Worm (Caenorhabditis elegans) whole organism, early embryonic: ENCODE measurements around the gene C14F11.7.

Experiments used
- B0310.2 ChIP-seq: sonication (generic microtip); optimal IDR thresholded peaks from 2 replicates; lab custom pipeline; 2016; ENCODE audit warnings: mild to moderate bottlenecking, missing genetic modification characterization, missing compliant biosample characterization
- F13C5.2 ChIP-seq: sonication (generic microtip); optimal IDR thresholded peaks from 2 replicates; lab custom pipeline; 2017; ENCODE audit warnings: mild to moderate bottlenecking, missing genetic modification characterization, inconsistent platforms, missing compliant biosample characterization
- aly-1 ChIP-seq: sonication (generic microtip); optimal IDR thresholded peaks from 2 replicates; lab custom pipeline; 2016; ENCODE audit warnings: missing genetic modification characterization, missing compliant biosample characterization
- ama-1 ChIP-seq: fragments of 150-350 bp; optimal IDR thresholded peaks from 2 replicates; lab custom pipeline; 2014
- ceh-13 ChIP-seq: fragments of 200-800 bp; sonication (Bioruptor generic); optimal IDR thresholded peaks from 2 replicates; lab custom pipeline; 2018; ENCODE audit warnings: mild to moderate bottlenecking, missing genetic modification characterization, missing compliant biosample characterization
- ceh-36 ChIP-seq: sonication (generic microtip); optimal IDR thresholded peaks from 2 replicates; lab custom pipeline; 2016; ENCODE audit warnings: missing genetic modification characterization, inconsistent platforms, missing compliant biosample characterization
- ets-7 ChIP-seq: sonication (generic microtip); optimal IDR thresholded peaks from 2 replicates; lab custom pipeline; 2016; ENCODE audit warnings: missing genotype, missing genetic modification characterization, missing compliant biosample characterization
- flt-1 ChIP-seq: fragments of 200-800 bp; sonication (Bioruptor generic); IDR thresholded peaks from 2 replicates; pipeline ENCODE4 v1.3.6; 2022; ENCODE audit warnings: missing genetic modification characterization, missing compliant biosample characterization
- hmbx-1 ChIP-seq: sonication (generic microtip); optimal IDR thresholded peaks from 2 replicates; lab custom pipeline; 2016; ENCODE audit warnings: mild to moderate bottlenecking, missing genetic modification characterization, missing compliant biosample characterization
- hmg-4 ChIP-seq: fragments of 200-800 bp; sonication (Bioruptor generic); optimal IDR thresholded peaks from 2 replicates; lab custom pipeline; 2018; ENCODE audit warnings: mild to moderate bottlenecking, missing genetic modification characterization, missing compliant biosample characterization
- hnd-1 ChIP-seq: sonication (generic microtip); optimal IDR thresholded peaks from 2 replicates; lab custom pipeline; 2016; ENCODE audit warnings: missing genetic modification characterization, missing compliant biosample characterization
- pes-1 ChIP-seq: fragments of 200-800 bp; sonication (Bioruptor generic); IDR thresholded peaks from 2 replicates; pipeline ENCODE4 v1.3.6; 2022; ENCODE audit warnings: missing genetic modification reagents, missing genetic modification characterization, missing compliant biosample characterization
- scrt-1 ChIP-seq: fragments of 200-800 bp; sonication (Bioruptor generic); IDR thresholded peaks from 2 replicates; pipeline ENCODE4 v1.3.6; 2022; ENCODE audit warnings: missing genetic modification characterization, missing compliant biosample characterization
- sea-1 ChIP-seq: fragments of 200-800 bp; sonication (Bioruptor generic); conservative IDR thresholded peaks from 2 replicates; pipeline ENCODE4 v1.3.6; 2022; ENCODE audit warnings: missing genetic modification characterization, missing compliant biosample characterization
- tbx-11 ChIP-seq: fragments of 200-800 bp; sonication (Bioruptor generic); IDR thresholded peaks from 2 replicates; pipeline ENCODE4 v1.3.6; 2022; ENCODE audit warnings: missing genetic modification characterization, missing compliant biosample characterization
- tbx-37 ChIP-seq: fragments of 200-800 bp; sonication (Bioruptor generic); conservative IDR thresholded peaks from 2 replicates; pipeline ENCODE4 v1.3.6; 2022; ENCODE audit warnings: missing genetic modification reagents, missing genetic modification characterization, missing compliant biosample characterization
- tra-4 ChIP-seq: sonication (generic microtip); optimal IDR thresholded peaks from 2 replicates; lab custom pipeline; 2017; ENCODE audit warnings: missing genetic modification characterization, missing compliant biosample characterization

C14F11.7 gene

DNA sequence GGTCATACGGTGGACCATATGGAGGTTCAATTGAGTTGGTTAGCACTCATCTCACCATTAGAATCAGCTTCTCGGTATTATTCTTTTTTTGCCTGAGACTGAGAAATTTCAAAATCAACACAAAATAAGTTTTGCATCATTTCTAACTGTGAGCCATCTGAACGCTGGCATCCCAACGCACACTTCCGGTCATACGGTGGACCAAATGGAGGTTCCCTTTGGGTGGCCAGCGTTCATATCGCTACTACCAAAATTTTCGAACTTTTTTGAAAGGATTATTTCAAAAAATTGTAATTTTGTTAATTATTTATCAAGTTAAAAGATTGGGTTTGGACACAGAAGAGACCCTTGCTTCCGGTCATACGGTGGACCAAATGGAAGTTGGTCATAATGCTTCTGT lies 44.4 kb upstream of the C14F11.7 start:
- TF ChIP-seq tra-4 (tag; lab: Kevin White, UChicago) (no peak), B0310.2 (tag; lab: Kevin White, UChicago) (no peak), tbx-11 (no peak), ets-7 (tag; lab: Kevin White, UChicago) (peak; percentile 14)

DNA sequence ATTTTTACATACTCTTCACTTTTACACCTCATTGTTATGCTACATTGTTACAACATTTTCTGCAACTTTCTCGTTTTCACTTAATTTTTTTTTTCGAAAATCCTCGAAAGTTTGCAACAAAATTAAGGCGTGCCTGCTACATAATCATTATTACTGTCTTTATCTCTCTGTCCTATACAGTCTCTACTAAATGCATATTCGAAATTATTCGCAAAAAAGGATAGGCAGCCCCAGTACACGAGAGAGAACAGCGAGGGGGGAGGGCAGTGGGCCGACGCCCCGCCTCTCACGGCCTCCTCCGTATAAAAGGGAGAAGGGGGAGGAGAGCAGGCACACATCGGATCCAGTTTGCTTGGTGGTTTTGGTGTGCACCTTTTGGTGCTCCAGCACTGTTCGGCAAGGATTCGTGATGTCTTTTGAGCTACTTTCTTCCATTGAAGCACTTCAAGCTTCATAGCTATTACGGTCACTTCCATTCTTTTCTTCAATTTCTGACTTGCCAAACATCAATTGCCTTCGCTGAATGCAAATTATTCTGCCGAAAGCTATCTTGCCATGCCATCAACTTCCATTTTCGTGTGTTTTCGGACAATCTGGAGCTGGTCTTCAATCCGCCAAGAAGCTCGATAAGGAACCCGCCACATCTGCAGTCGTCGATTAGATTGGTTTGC lies 43.7 kb upstream of the C14F11.7 start:
- TF ChIP-seq hmg-4 (GFP tag; lab: Kevin White, UChicago) (peak; percentile 48), tra-4 (tag; lab: Kevin White, UChicago) (no peak), B0310.2 (tag; lab: Kevin White, UChicago) (no peak), aly-1 (peak; percentile 61), scrt-1 (GFP tag; lab: Robert Waterston, UW) (0 out of 2 replicates have a peak, but pooled peaks have one; percentile 54), ama-1 (lab: Kevin White, UChicago) (peak; percentile 91), F13C5.2 (tag; lab: Kevin White, UChicago) (peak; percentile 1), sea-1 (GFP tag; lab: Robert Waterston, UW) (peak; percentile 57; the same call in 1 of the 2 replicates)

DNA sequence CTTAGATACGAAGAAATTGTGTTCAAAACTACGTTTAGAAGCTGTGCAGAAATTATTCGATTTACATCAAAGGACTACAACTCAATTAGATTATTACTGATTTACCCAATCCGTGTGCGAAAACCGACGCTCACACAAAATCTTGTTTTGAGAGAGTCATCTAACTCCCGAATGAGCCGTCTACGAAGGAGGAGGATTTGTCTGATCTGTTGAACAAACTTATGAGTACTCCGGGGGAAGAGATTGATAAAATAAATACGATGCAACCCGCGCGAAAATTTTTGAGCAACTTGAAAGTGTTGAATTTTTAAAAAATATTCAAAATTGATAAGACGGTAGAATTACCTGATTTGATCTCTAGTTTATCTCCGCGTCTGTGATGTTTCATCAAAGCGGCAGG lies 43.0 kb upstream of the C14F11.7 start:
- no peak for TF ChIP-seq ceh-36 (tag; lab: Kevin White, UChicago)
- no peak for TF ChIP-seq scrt-1 (GFP tag; lab: Robert Waterston, UW)
- no peak for TF ChIP-seq B0310.2 (tag; lab: Kevin White, UChicago)
- TF ChIP-seq ets-7 (tag; lab: Kevin White, UChicago) = no peak
- TF ChIP-seq flt-1 (GFP tag; lab: Robert Waterston, UW) = no peak
- no peak for TF ChIP-seq F13C5.2 (tag; lab: Kevin White, UChicago)
- TF ChIP-seq tbx-11 = no peak

DNA sequence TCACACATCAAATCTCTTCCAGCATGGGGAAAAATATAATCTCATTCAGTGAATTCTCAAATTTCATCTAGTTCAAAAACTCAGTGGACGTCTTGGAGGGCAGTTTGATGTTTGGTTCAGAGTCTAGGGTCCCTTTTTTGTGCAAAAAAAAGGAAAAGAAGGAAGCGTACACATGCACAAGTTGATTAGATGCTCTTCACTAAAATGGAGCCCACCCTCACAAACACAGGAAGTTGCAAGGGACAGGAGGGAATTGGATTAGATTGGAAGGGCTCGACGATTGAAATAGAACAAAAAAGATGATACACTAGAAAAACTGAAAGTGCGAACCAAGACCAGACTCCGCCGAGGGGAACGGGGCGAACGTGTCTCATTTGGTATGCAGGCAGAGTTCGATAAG lies 42.5 kb upstream of the C14F11.7 start:
- TF ChIP-seq hnd-1 (tag; lab: Kevin White, UChicago) = no peak
- no peak for TF ChIP-seq tra-4 (tag; lab: Kevin White, UChicago)
- no peak for TF ChIP-seq ets-7 (tag; lab: Kevin White, UChicago)
- TF ChIP-seq pes-1 = no peak

DNA sequence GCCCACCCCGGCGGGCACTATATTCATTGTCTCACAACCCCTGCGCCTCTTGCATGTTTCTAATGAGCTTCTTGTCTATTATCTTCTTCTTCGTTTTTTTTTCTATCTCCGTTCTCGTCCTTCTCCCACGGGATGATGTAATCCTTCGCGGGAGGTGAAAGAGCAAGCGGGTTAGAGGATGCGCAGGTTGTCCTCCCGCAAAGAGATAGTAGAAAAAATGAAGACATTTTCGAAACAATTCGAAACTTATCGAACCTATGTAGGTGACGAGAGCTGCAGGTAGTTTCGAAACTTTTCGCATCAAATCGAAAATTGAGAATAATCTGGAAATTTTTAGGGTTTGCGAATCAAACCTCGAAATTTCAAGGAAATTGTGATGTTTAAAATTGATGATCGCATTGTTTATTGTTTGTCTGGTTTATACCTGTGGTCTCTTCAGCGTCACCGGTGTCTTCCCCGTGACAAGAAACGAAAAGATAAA lies 41.9 kb upstream of the C14F11.7 start:
- TF ChIP-seq F13C5.2 (tag; lab: Kevin White, UChicago) (no peak), pes-1 (no peak), scrt-1 (GFP tag; lab: Robert Waterston, UW) (no peak), sea-1 (GFP tag; lab: Robert Waterston, UW) (no peak), ceh-13 (GFP tag; lab: Kevin White, UChicago) (no peak), tbx-11 (no peak), flt-1 (GFP tag; lab: Robert Waterston, UW) (no peak), ceh-36 (tag; lab: Kevin White, UChicago) (no peak), B0310.2 (tag; lab: Kevin White, UChicago) (no peak), aly-1 (no peak), hmbx-1 (tag; lab: Kevin White, UChicago) (no peak)

DNA sequence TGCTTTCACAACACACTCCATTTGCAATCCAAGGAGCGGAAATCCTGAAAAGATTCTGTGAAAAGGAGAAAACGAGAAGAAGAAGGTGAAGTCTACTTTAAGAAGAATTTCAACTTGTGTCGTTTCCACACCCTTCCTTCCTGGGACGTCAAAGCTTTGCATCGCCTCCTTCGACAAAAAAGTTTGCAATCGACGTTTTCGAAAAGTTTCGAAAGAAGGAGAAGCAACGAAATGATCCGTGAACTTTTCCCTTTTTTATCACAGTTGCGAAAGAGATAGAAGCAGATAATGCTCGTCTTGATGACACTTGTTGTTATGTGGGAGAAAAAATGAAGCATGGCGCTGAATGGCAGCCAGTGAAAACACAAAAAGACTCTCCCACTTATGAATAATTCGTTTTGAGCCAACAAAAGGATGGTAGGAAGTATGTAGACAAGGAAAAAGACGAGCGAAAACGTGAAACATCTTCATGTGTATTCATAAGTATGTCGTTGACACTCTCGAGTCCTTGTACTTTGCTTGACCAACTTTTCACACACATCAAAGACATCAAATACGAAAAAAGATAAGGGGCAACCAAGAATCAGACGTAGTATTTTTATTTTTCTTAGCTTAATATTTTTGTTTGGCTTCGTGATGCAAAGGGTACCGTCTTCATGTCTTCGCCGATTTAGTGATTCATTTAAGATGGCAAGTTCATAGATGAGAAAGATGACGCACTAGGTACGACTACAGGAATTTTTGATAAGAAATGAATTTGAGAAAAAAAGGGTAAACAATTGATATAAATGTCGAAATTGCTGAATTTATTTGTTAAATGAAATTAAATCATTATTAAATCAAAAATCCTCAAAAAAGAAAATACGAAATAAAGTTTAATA lies 40.7 kb upstream of the C14F11.7 start:
- TF ChIP-seq flt-1 (GFP tag; lab: Robert Waterston, UW) = no peak
- TF ChIP-seq ceh-36 (tag; lab: Kevin White, UChicago) = no peak
- TF ChIP-seq pes-1 = no peak
- TF ChIP-seq tbx-37 = no peak
- no peak for TF ChIP-seq scrt-1 (GFP tag; lab: Robert Waterston, UW)
- TF ChIP-seq F13C5.2 (tag; lab: Kevin White, UChicago) = no peak
- no peak for TF ChIP-seq tra-4 (tag; lab: Kevin White, UChicago)
- no peak for TF ChIP-seq ama-1 (lab: Kevin White, UChicago)
- no peak for TF ChIP-seq hnd-1 (tag; lab: Kevin White, UChicago)

DNA sequence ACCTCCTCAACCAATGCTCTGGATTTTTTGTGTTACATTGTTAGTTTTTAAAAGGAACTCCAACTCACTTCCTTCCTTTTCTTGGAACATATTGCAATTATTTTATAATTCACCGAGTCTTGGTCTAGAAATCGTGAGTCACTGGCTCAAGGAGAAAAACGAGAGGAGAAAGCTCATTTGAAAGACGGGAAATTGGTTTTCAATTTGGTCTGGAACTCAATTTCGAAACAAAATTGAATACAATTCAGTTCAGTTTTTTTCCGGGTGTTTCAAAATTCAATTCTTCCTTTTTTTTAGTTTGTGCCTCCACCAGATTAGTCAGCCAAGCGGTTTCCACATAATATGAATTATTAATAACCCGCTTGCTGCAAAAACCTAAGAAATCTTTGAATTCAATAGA lies 39.5 kb upstream of the C14F11.7 start:
- TF ChIP-seq ama-1 (lab: Kevin White, UChicago) (no peak), aly-1 (no peak), tra-4 (tag; lab: Kevin White, UChicago) (no peak), hmg-4 (GFP tag; lab: Kevin White, UChicago) (no peak), tbx-37 (no peak), ceh-36 (tag; lab: Kevin White, UChicago) (no peak), sea-1 (GFP tag; lab: Robert Waterston, UW) (no peak), hmbx-1 (tag; lab: Kevin White, UChicago) (no peak), ets-7 (tag; lab: Kevin White, UChicago) (no peak), flt-1 (GFP tag; lab: Robert Waterston, UW) (no peak), tbx-11 (no peak), pes-1 (no peak), B0310.2 (tag; lab: Kevin White, UChicago) (no peak), ceh-13 (GFP tag; lab: Kevin White, UChicago) (no peak), F13C5.2 (tag; lab: Kevin White, UChicago) (no peak), hnd-1 (tag; lab: Kevin White, UChicago) (no peak), scrt-1 (GFP tag; lab: Robert Waterston, UW) (no peak)
